Fruit fly (Drosophila melanogaster) whole organism, adult: ENCODE measurements around the gene Fntb.
A peak's percentile ranks its signal among the peaks of the same experiment; 100 is the strongest.

Source experiments
- CG11617 ChIP-seq: fragments of 200-800 bp; sonication (Bioruptor generic); optimal IDR thresholded peaks from 2 replicates; lab custom pipeline; 2017; ENCODE audit warnings: mild to moderate bottlenecking, missing biosample characterization, missing genetic modification reagents, missing genetic modification characterization
- CG12768 ChIP-seq: fragments of 200-800 bp; sonication (Bioruptor generic); optimal IDR thresholded peaks from 2 replicates; lab custom pipeline; 2017; ENCODE audit warnings: missing biosample characterization, missing genetic modification characterization, mild to moderate bottlenecking, moderate library complexity, missing genetic modification reagents
- CG14711 ChIP-seq: fragments of 200-800 bp; sonication (Bioruptor generic); optimal IDR thresholded peaks from 2 replicates; lab custom pipeline; 2018; ENCODE audit warnings: missing biosample characterization, mild to moderate bottlenecking, missing genetic modification characterization, moderate library complexity
- CG1620 ChIP-seq: fragments of 200-800 bp; sonication (Bioruptor generic); optimal IDR thresholded peaks from 2 replicates; lab custom pipeline; 2016; ENCODE audit warnings: missing biosample characterization, missing genetic modification characterization
- CG33017 ChIP-seq: fragments of 200-800 bp; sonication (Bioruptor generic); optimal IDR thresholded peaks from 2 replicates; lab custom pipeline; 2018; ENCODE audit warnings: missing biosample characterization, mild to moderate bottlenecking, missing genetic modification characterization, moderate library complexity
- CG5204 ChIP-seq: fragments of 200-800 bp; sonication (Bioruptor generic); optimal IDR thresholded peaks from 2 replicates; lab custom pipeline; 2016; ENCODE audit warnings: missing biosample characterization, missing genetic modification characterization
- CG7045 ChIP-seq: fragments of 200-800 bp; sonication (Bioruptor generic); optimal IDR thresholded peaks from 2 replicates; lab custom pipeline; 2017; ENCODE audit warnings: missing biosample characterization, mild to moderate bottlenecking, missing genetic modification characterization
- CG7101 ChIP-seq: fragments of 200-800 bp; sonication (Bioruptor generic); optimal IDR thresholded peaks from 2 replicates; lab custom pipeline; 2018; ENCODE audit warnings: missing biosample characterization, mild to moderate bottlenecking, missing genetic modification characterization, moderate library complexity
- Clk ChIP-seq: fragments of 200-800 bp; sonication (Bioruptor generic); optimal IDR thresholded peaks from 2 replicates; lab custom pipeline; 2017; ENCODE audit warnings: missing biosample characterization, missing genetic modification characterization
- Crg-1 ChIP-seq: fragments of 200-800 bp; sonication (Bioruptor generic); optimal IDR thresholded peaks from 2 replicates; lab custom pipeline; 2016; ENCODE audit warnings: missing biosample characterization, missing genetic modification characterization
- Hr96 ChIP-seq: fragments of 200-800 bp; sonication (Bioruptor generic); optimal IDR thresholded peaks from 2 replicates; lab custom pipeline; 2016; ENCODE audit warnings: missing biosample characterization, missing genetic modification characterization
- Mnt ChIP-seq: fragments of 200-800 bp; sonication (Bioruptor generic); optimal IDR thresholded peaks from 2 replicates; lab custom pipeline; 2016; ENCODE audit warnings: missing biosample characterization, mild to moderate bottlenecking, missing genetic modification characterization
- bab1 ChIP-seq: fragments of 200-800 bp; sonication (Bioruptor generic); optimal IDR thresholded peaks from 3 replicates; lab custom pipeline; 2019; ENCODE audit warnings: missing biosample characterization, mild to moderate bottlenecking, missing genetic modification characterization, moderate library complexity
- cic ChIP-seq: fragments of 200-800 bp; sonication (Bioruptor generic); optimal IDR thresholded peaks from 2 replicates; lab custom pipeline; 2017; ENCODE audit warnings: missing biosample characterization, mild to moderate bottlenecking, missing genetic modification characterization, moderate library complexity
- cnc ChIP-seq, 2 experiments: fragments of >200 bp; optimal IDR thresholded peaks; 2 replicates each; lab custom pipeline; 2017
- kay ChIP-seq: fragments of 200-800 bp; sonication (Bioruptor generic); peaks from one replicate; lab custom pipeline; 2016; ENCODE audit warnings: missing biosample characterization, missing genetic modification characterization, borderline replicate concordance
- ovo ChIP-seq: fragments of 200-800 bp; sonication (Bioruptor generic); optimal IDR thresholded peaks from 2 replicates; lab custom pipeline; 2016; ENCODE audit warnings: missing biosample characterization, missing genetic modification characterization
- pad ChIP-seq: fragments of 200-800 bp; sonication (Bioruptor generic); optimal IDR thresholded peaks from 3 replicates; lab custom pipeline; 2017; ENCODE audit warnings: missing biosample characterization, missing genetic modification characterization, mild to moderate bottlenecking, moderate library complexity, missing genetic modification reagents
- tj ChIP-seq: fragments of 200-800 bp; sonication (Bioruptor generic); optimal IDR thresholded peaks from 3 replicates; lab custom pipeline; 2017; ENCODE audit warnings: missing biosample characterization, mild to moderate bottlenecking, missing genetic modification characterization, moderate library complexity
- toe ChIP-seq: fragments of 200-800 bp; sonication (Bioruptor generic); optimal IDR thresholded peaks from 2 replicates; lab custom pipeline; 2016; ENCODE audit warnings: missing biosample characterization, missing genetic modification characterization

The Fntb gene

dm6 chr3R:16432665-16433065 is at the start of gene Fntb:
Fntb (plus strand) TSS chr3R:16432998.
- peak; percentile 76 for TF ChIP-seq CG14711 (tag; lab: Kevin White, UChicago)
- peak; percentile 62 for TF ChIP-seq CG12768
- TF ChIP-seq tj (GFP tag; lab: Kevin White, UChicago), result peak; percentile 29
- no peak for TF ChIP-seq Clk
- peak; percentile 75 for TF ChIP-seq bab1 (GFP tag; lab: Kevin White, UChicago)
- peak; percentile 85 for TF ChIP-seq CG7101 (tag; lab: Kevin White, UChicago)
- no peak for TF ChIP-seq CG5204 (GFP tag; lab: Kevin White, UChicago)
- TF ChIP-seq kay (GFP tag; lab: Kevin White, UChicago), result peak; percentile 97
- peak; percentile 45 for TF ChIP-seq CG7045 (GFP tag; lab: Kevin White, UChicago)
- TF ChIP-seq Hr96 (GFP tag; lab: Kevin White, UChicago), result no peak
- peak; percentile 64 for TF ChIP-seq CG11617
- no peak for TF ChIP-seq cic (GFP tag; lab: Kevin White, UChicago)
- peak; percentile 43 for TF ChIP-seq CG1620
- peak; percentile 55 for TF ChIP-seq toe
- TF ChIP-seq pad (GFP tag; lab: Kevin White, UChicago), result peak; percentile 56
- TF ChIP-seq CG33017, result peak; percentile 81
- no peak for TF ChIP-seq cnc (optimal IDR thresholded peaks at IDR 0.05; lab: Kevin White, UChicago)
- TF ChIP-seq Mnt, result peak; percentile 56
- peak; percentile 5 for TF ChIP-seq Crg-1

- TF ChIP-seq Clk (no peak), cic (GFP tag; lab: Kevin White, UChicago) (no peak), tj (GFP tag; lab: Kevin White, UChicago) (no peak), CG11617 (no peak), CG14711 (tag; lab: Kevin White, UChicago) (no peak), Mnt (no peak), CG5204 (GFP tag; lab: Kevin White, UChicago) (no peak), pad (GFP tag; lab: Kevin White, UChicago) (no peak), CG33017 (no peak), CG1620 (no peak)
Observed at dm6 chr3R:16385586-16385985, 47.2 kb upstream of the Fntb start.

dm6 chr3R:16387039-16387438 is 45.8 kb upstream of the Fntb start:
- no peak for TF ChIP-seq CG14711 (tag; lab: Kevin White, UChicago)
- no peak for TF ChIP-seq pad (GFP tag; lab: Kevin White, UChicago)
- no peak for TF ChIP-seq ovo (GFP tag; lab: Kevin White, UChicago)

dm6 chr3R:16389117-16389516 is 43.7 kb upstream of the Fntb start:
- TF ChIP-seq CG14711 (tag; lab: Kevin White, UChicago), result no peak
- no peak for TF ChIP-seq Hr96 (GFP tag; lab: Kevin White, UChicago)
- TF ChIP-seq Clk, result no peak
- no peak for TF ChIP-seq bab1 (GFP tag; lab: Kevin White, UChicago)
- TF ChIP-seq CG12768, result no peak
- no peak for TF ChIP-seq CG11617
- TF ChIP-seq ovo (GFP tag; lab: Kevin White, UChicago), result no peak
- TF ChIP-seq cnc (optimal IDR thresholded peaks at IDR 0.05; lab: Kevin White, UChicago), result no peak
- TF ChIP-seq kay (GFP tag; lab: Kevin White, UChicago), result no peak
- no peak for TF ChIP-seq CG5204 (GFP tag; lab: Kevin White, UChicago)
- no peak for TF ChIP-seq CG33017
- no peak for TF ChIP-seq CG1620

- TF ChIP-seq Crg-1 (no peak), pad (GFP tag; lab: Kevin White, UChicago) (no peak), CG7045 (GFP tag; lab: Kevin White, UChicago) (no peak), kay (GFP tag; lab: Kevin White, UChicago) (no peak), tj (GFP tag; lab: Kevin White, UChicago) (no peak), CG11617 (no peak)
Observed at dm6 chr3R:16394531-16394930, 38.3 kb upstream of the Fntb start.

- TF ChIP-seq Crg-1 (no peak), CG14711 (tag; lab: Kevin White, UChicago) (no peak), Mnt (no peak), CG1620 (no peak), CG5204 (GFP tag; lab: Kevin White, UChicago) (no peak), ovo (GFP tag; lab: Kevin White, UChicago) (no peak), CG7101 (tag; lab: Kevin White, UChicago) (no peak), kay (GFP tag; lab: Kevin White, UChicago) (no peak), cic (GFP tag; lab: Kevin White, UChicago) (no peak), pad (GFP tag; lab: Kevin White, UChicago) (no peak), CG11617 (no peak), toe (no peak), CG12768 (no peak), CG7045 (GFP tag; lab: Kevin White, UChicago) (no peak), bab1 (GFP tag; lab: Kevin White, UChicago) (no peak), Hr96 (GFP tag; lab: Kevin White, UChicago) (no peak), tj (GFP tag; lab: Kevin White, UChicago) (no peak), CG33017 (no peak)
Observed at dm6 chr3R:16395448-16395847, 37.4 kb upstream of the Fntb start.

dm6 chr3R:16396565-16396964 is 36.2 kb upstream of the Fntb start:
- TF ChIP-seq CG11617, result no peak
- TF ChIP-seq toe, result no peak
